Worm (Caenorhabditis elegans): ENCODE measurements around the gene ceh-7.

DNA sequence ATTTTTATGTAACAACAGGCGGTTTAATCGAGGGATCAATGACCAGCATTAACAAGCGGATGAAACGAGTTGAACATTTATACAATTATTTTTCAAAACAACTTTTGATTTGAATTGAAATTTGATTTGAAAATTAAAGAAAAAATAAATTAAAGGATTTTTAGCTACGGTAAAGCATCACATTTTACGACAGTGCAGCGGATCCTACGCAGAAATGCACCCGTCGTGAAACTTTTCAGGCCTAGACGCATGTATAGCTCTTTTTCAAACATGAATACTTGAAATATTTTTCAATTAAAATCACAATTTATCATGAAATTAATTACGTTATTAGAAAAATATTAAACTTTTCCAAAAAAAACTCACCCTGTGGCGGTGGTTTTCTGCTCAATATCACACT is 2.6 kb downstream of the ceh-7 start:
- TF ChIP-seq dve-1 (tag; optimal IDR thresholded peaks at IDR 0.05) (no peak), pqm-1 (tag; optimal IDR thresholded peaks at IDR 0.05) (no peak), ceh-31 (tag; optimal IDR thresholded peaks at IDR 0.05) (no peak)

Measured in whole organism, late embryonic.